Fruit fly (Drosophila melanogaster) whole organism, embryonic: ENCODE measurements around the gene mRpL24.

Source experiments
- Ada2b ChIP-seq: fragments of 200-800 bp; sonication (Bioruptor generic); IDR thresholded peaks from 2 replicates; pipeline ENCODE4 v1.3.6; 2022; ENCODE audit warnings: missing biosample characterization, missing genetic modification characterization
- Awh ChIP-seq: fragments of 200-800 bp; sonication (Bioruptor generic); IDR thresholded peaks from 2 replicates; pipeline ENCODE4, ENCODE4 v1.3.6; 2022; ENCODE audit warnings: missing biosample characterization, missing genetic modification characterization
- Bdp1 ChIP-seq: fragments of 200-800 bp; sonication (Bioruptor generic); optimal IDR thresholded peaks from 3 replicates; lab custom pipeline; 2016; ENCODE audit warnings: missing biosample characterization, missing genetic modification characterization
- CG1024 ChIP-seq: fragments of 200-800 bp; sonication (Bioruptor generic); IDR thresholded peaks from 2 replicates; pipeline ENCODE4 v1.3.6; 2022; ENCODE audit warnings: missing biosample characterization, missing genetic modification characterization
- CG10959 ChIP-seq: fragments of 200-800 bp; sonication (Bioruptor generic); IDR thresholded peaks from 2 replicates; pipeline ENCODE4 v1.3.6; 2022; ENCODE audit warnings: missing biosample characterization, missing genetic modification characterization
- CG11456 ChIP-seq: fragments of 200-800 bp; sonication (Bioruptor generic); IDR thresholded peaks from 3 replicates; pipeline ENCODE4 v1.3.6; 2022; ENCODE audit warnings: missing biosample characterization, missing genetic modification characterization
- CG11560 ChIP-seq: fragments of 200-800 bp; sonication (Bioruptor generic); IDR thresholded peaks from 3 replicates; pipeline ENCODE4 v1.3.6; 2022; ENCODE audit warnings: missing biosample characterization, missing genetic modification characterization
- CG14050 ChIP-seq: fragments of 200-800 bp; sonication (Bioruptor generic); IDR thresholded peaks from 3 replicates; pipeline ENCODE4 v1.3.6; 2022; ENCODE audit warnings: missing biosample characterization, missing genetic modification characterization
- CG14667 ChIP-seq: fragments of 200-800 bp; sonication (Bioruptor generic); IDR thresholded peaks from 2 replicates; pipeline ENCODE4 v1.3.6; 2022; ENCODE audit warnings: missing biosample characterization, missing genetic modification characterization
- CG14965 ChIP-seq: fragments of 200-800 bp; sonication (Bioruptor generic); optimal IDR thresholded peaks from 2 replicates; lab custom pipeline; 2016; ENCODE audit warnings: missing biosample characterization, missing genetic modification characterization, borderline replicate concordance
- CG15073 ChIP-seq: fragments of 200-800 bp; sonication (Bioruptor generic); optimal IDR thresholded peaks from 2 replicates; lab custom pipeline; 2016; ENCODE audit warnings: missing biosample characterization, missing genetic modification characterization
- CG15514 ChIP-seq: fragments of 200-800 bp; sonication (Bioruptor generic); optimal IDR thresholded peaks from 3 replicates; lab custom pipeline; 2017; ENCODE audit warnings: missing biosample characterization, missing genetic modification characterization, mild to moderate bottlenecking, moderate library complexity, missing genetic modification reagents
- CG2199 ChIP-seq: fragments of 200-800 bp; sonication (Bioruptor generic); IDR thresholded peaks from 3 replicates; pipeline ENCODE4 v1.3.6; 2022; ENCODE audit warnings: missing biosample characterization, missing genetic modification characterization
- CG2889 ChIP-seq: fragments of 200-800 bp; sonication (Bioruptor generic); IDR thresholded peaks from 3 replicates; pipeline ENCODE4 v1.3.6; 2022; ENCODE audit warnings: missing biosample characterization, missing genetic modification characterization
- CG31365 ChIP-seq: fragments of 200-800 bp; sonication (Bioruptor generic); optimal IDR thresholded peaks from 2 replicates; lab custom pipeline; 2018; ENCODE audit warnings: missing biosample characterization, mild to moderate bottlenecking, missing genetic modification characterization
- CG33557 ChIP-seq: fragments of 200-800 bp; sonication (Bioruptor generic); optimal IDR thresholded peaks from 2 replicates; lab custom pipeline; 2019; ENCODE audit warnings: missing biosample characterization, mild to moderate bottlenecking, missing genetic modification characterization, moderate library complexity
- CG4328 ChIP-seq: fragments of 200-800 bp; sonication (Bioruptor generic); optimal IDR thresholded peaks from 3 replicates; lab custom pipeline; 2017; ENCODE audit warnings: missing biosample characterization, missing genetic modification reagents, missing genetic modification characterization
- CG4360 ChIP-seq: fragments of 200-800 bp; sonication (Bioruptor generic); IDR thresholded peaks from 2 replicates; pipeline ENCODE4 v1.3.6; 2022; ENCODE audit warnings: missing biosample characterization, missing genetic modification characterization
- CG5245 ChIP-seq: fragments of 200-800 bp; sonication (Bioruptor generic); optimal IDR thresholded peaks from 3 replicates; lab custom pipeline; 2016; ENCODE audit warnings: missing biosample characterization, missing genetic modification characterization
- CG6683 ChIP-seq: fragments of 200-800 bp; sonication (Bioruptor generic); optimal IDR thresholded peaks from 2 replicates; lab custom pipeline; 2017; ENCODE audit warnings: missing biosample characterization, mild to moderate bottlenecking, missing genetic modification characterization, missing genetic modification reagents
- CG7786 ChIP-seq: fragments of 200-800 bp; sonication (Bioruptor generic); optimal IDR thresholded peaks from 2 replicates; lab custom pipeline; 2016; ENCODE audit warnings: missing biosample characterization, missing genetic modification characterization
- CG7987 ChIP-seq: fragments of 200-800 bp; sonication (Bioruptor generic); optimal IDR thresholded peaks from 2 replicates; lab custom pipeline; 2018; ENCODE audit warnings: missing biosample characterization, mild to moderate bottlenecking, missing genetic modification characterization, moderate library complexity
- CG8478 ChIP-seq: fragments of >200 bp; optimal IDR thresholded peaks from 2 replicates; lab custom pipeline; 2018
- CG9817 ChIP-seq: fragments of 200-800 bp; sonication (Bioruptor generic); optimal IDR thresholded peaks from 2 replicates; lab custom pipeline; 2018; ENCODE audit warnings: missing biosample characterization, mild to moderate bottlenecking, missing genetic modification characterization, moderate library complexity
- D19B ChIP-seq: fragments of 200-800 bp; sonication (Bioruptor generic); optimal IDR thresholded peaks from 2 replicates; lab custom pipeline; 2017; ENCODE audit warnings: missing biosample characterization, mild to moderate bottlenecking, missing genetic modification characterization
- Elba2 ChIP-seq: fragments of 200-800 bp; sonication (Bioruptor generic); optimal IDR thresholded peaks from 3 replicates; lab custom pipeline; 2016; ENCODE audit warnings: missing biosample characterization, missing genetic modification characterization
- H15 ChIP-seq: fragments of 200-800 bp; sonication (Bioruptor generic); IDR thresholded peaks from 3 replicates; pipeline ENCODE4 v1.3.6; 2022; ENCODE audit warnings: missing biosample characterization, missing genetic modification characterization
- H2.0 ChIP-seq: fragments of 200-800 bp; sonication (Bioruptor generic); IDR thresholded peaks from 2 replicates; pipeline ENCODE4 v1.3.6; 2022; ENCODE audit warnings: missing biosample characterization, missing genetic modification characterization
- HLH3B ChIP-seq: fragments of 200-800 bp; sonication (Bioruptor generic); IDR thresholded peaks from 2 replicates; pipeline ENCODE4 v1.3.6; 2022; ENCODE audit warnings: missing biosample characterization, missing genetic modification characterization
- HLH4C ChIP-seq: fragments of 200-800 bp; sonication (Bioruptor generic); IDR thresholded peaks from 3 replicates; pipeline ENCODE4 v1.3.6; 2022; ENCODE audit warnings: missing biosample characterization, missing genetic modification characterization; ENCODE audit not compliant: partially characterized antibody
- HmgZ ChIP-seq: fragments of 200-800 bp; sonication (Bioruptor generic); optimal IDR thresholded peaks from 2 replicates; lab custom pipeline; 2018; ENCODE audit warnings: missing biosample characterization, mild to moderate bottlenecking, missing genetic modification characterization
- Hr51 ChIP-seq, 2 experiments: fragments of 200-800 bp; sonication (Bioruptor generic); optimal IDR thresholded peaks; 2 replicates in 1 of 2; 3 replicates in 1 of 2; lab custom pipeline; 2016 to 2018; ENCODE audit warnings: missing biosample characterization in 2 of 2, missing genetic modification characterization in 2 of 2, mild to moderate bottlenecking in 1 of 2, moderate library complexity in 1 of 2
- NFAT ChIP-seq: fragments of 200-800 bp; sonication (Bioruptor generic); IDR thresholded peaks from 2 replicates; pipeline ENCODE4 v1.3.6; 2022; ENCODE audit warnings: missing biosample characterization, missing genetic modification characterization
- NfI ChIP-seq: fragments of 200-800 bp; sonication (Bioruptor generic); optimal IDR thresholded peaks from 3 replicates; lab custom pipeline; 2018; ENCODE audit warnings: missing biosample characterization, mild to moderate bottlenecking, missing genetic modification characterization, moderate library complexity
- Oli ChIP-seq: fragments of 200-800 bp; sonication (Bioruptor generic); optimal IDR thresholded peaks from 2 replicates; lab custom pipeline; 2018; ENCODE audit warnings: missing biosample characterization, mild to moderate bottlenecking, missing genetic modification characterization, moderate library complexity
- PHDP ChIP-seq: fragments of 200-800 bp; sonication (Bioruptor generic); optimal IDR thresholded peaks from 3 replicates; lab custom pipeline; 2018; ENCODE audit warnings: missing biosample characterization, mild to moderate bottlenecking, missing genetic modification characterization, moderate library complexity
- Sry-δ ChIP-seq: fragments of 200-800 bp; sonication (Bioruptor generic); optimal IDR thresholded peaks from 2 replicates; lab custom pipeline; 2016; ENCODE audit warnings: missing biosample characterization, missing genetic modification characterization
- Ssrp ChIP-seq: fragments of 200-800 bp; sonication (Bioruptor generic); optimal IDR thresholded peaks from 2 replicates; lab custom pipeline; 2018; ENCODE audit warnings: missing biosample characterization, mild to moderate bottlenecking, missing genetic modification characterization, moderate library complexity
- ac ChIP-seq: fragments of 200-800 bp; sonication (Bioruptor generic); optimal IDR thresholded peaks from 3 replicates; lab custom pipeline; 2017; ENCODE audit warnings: missing biosample characterization, mild to moderate bottlenecking, missing genetic modification characterization
- ato ChIP-seq: fragments of 200-800 bp; sonication (Bioruptor generic); IDR thresholded peaks from 2 replicates; pipeline ENCODE4 v1.3.6; 2022; ENCODE audit warnings: missing biosample characterization, missing genetic modification characterization; ENCODE audit not compliant: partially characterized antibody
- fd96Cb ChIP-seq: fragments of 200-800 bp; sonication (Bioruptor generic); optimal IDR thresholded peaks from 2 replicates; lab custom pipeline; 2018; ENCODE audit warnings: missing biosample characterization, mild to moderate bottlenecking, missing genetic modification characterization, moderate library complexity
- fu2 ChIP-seq: fragments of 200-800 bp; sonication (Bioruptor generic); optimal IDR thresholded peaks from 2 replicates; lab custom pipeline; 2016; ENCODE audit warnings: missing biosample characterization, missing genetic modification characterization
- gcm2 ChIP-seq: fragments of 200-800 bp; sonication (Bioruptor generic); optimal IDR thresholded peaks from 2 replicates; lab custom pipeline; 2016; ENCODE audit warnings: missing biosample characterization, missing genetic modification characterization
- grau ChIP-seq: fragments of 200-800 bp; optimal IDR thresholded peaks from 3 replicates; lab custom pipeline; 2019; ENCODE audit warnings: missing biosample characterization, mild to moderate bottlenecking, missing genetic modification characterization, moderate library complexity
- ham ChIP-seq: fragments of 200-800 bp; sonication (Bioruptor generic); IDR thresholded peaks from 2 replicates; pipeline ENCODE4 v1.3.6; 2022; ENCODE audit warnings: missing biosample characterization, missing genetic modification characterization
- insv ChIP-seq, 2 experiments: fragments of 200-800 bp; sonication (Bioruptor generic); optimal IDR thresholded peaks; 3 replicates each; lab custom pipeline; 2016 to 2018; ENCODE audit warnings: missing biosample characterization in 2 of 2, missing genetic modification characterization in 2 of 2
- knrl ChIP-seq: fragments of 200-800 bp; sonication (Bioruptor generic); IDR thresholded peaks from 3 replicates; pipeline ENCODE4 v1.3.6; 2022; ENCODE audit warnings: missing biosample characterization, missing genetic modification characterization; ENCODE audit not compliant: partially characterized antibody
- ranshi ChIP-seq: fragments of 200-800 bp; sonication (Bioruptor generic); IDR thresholded peaks from 2 replicates; pipeline ENCODE4 v1.3.6; 2022; ENCODE audit warnings: missing biosample characterization, missing genetic modification characterization
- shn ChIP-seq: fragments of 200-800 bp; sonication (Bioruptor generic); optimal IDR thresholded peaks from 3 replicates; lab custom pipeline; 2016; ENCODE audit warnings: missing biosample characterization, missing genetic modification characterization
- ssp ChIP-seq: fragments of 200-800 bp; sonication (Bioruptor generic); IDR thresholded peaks from 2 replicates; pipeline ENCODE4 v1.3.6; 2022; ENCODE audit warnings: missing biosample characterization, missing genetic modification characterization

mRpL24 gene

dm6 chr2L:4981278-4981966 lies 36.3 kb upstream of the mRpL24 start, which contains the start of the genes CG8892 and CG34126 (continued):
- TF ChIP-seq CG14667 (GFP tag; lab: Robert Waterston, UW) (peak; percentile 95), knrl (GFP tag; lab: Robert Waterston, UW) (peak; percentile 55), D19B (GFP tag; lab: Kevin White, UChicago) (peak; percentile 91), gcm2 (GFP tag; lab: Kevin White, UChicago) (peak; percentile 93), HLH4C (GFP tag; lab: Robert Waterston, UW) (0 out of 3 replicates have a peak, but pooled peaks have one; percentile 28), Awh (peak; percentile 81), fu2 (GFP tag; lab: Kevin White, UChicago) (peak; percentile 96), Elba2 (GFP tag; lab: Kevin White, UChicago) (peak; percentile 92), CG14050 (GFP tag; lab: Robert Waterston, UW) (peak; percentile 89), CG7786 (GFP tag; lab: Kevin White, UChicago) (peak; percentile 96), CG8478 (lab: Kevin White, UChicago) (no peak), HmgZ (tag; lab: Kevin White, UChicago) (peak; percentile 98), NfI (GFP tag; lab: Kevin White, UChicago) (peak; percentile 98), PHDP (tag; lab: Kevin White, UChicago) (peak; percentile 96), CG11456 (peak; percentile 97), CG11560 (tag; lab: Robert Waterston, UW) (peak; percentile 90), CG10959 (GFP tag; lab: Robert Waterston, UW) (peak; percentile 93), H2.0 (GFP tag; lab: Robert Waterston, UW) (peak; percentile 92), Bdp1 (GFP tag; lab: Kevin White, UChicago) (peak; percentile 92), CG1024 (peak; percentile 88), Sry-δ (GFP tag; lab: Kevin White, UChicago) (peak; percentile 73), CG4360 (GFP tag; lab: Robert Waterston, UW) (peak; percentile 45; the same call in 1 of the 2 replicates), CG15073 (GFP tag; lab: Kevin White, UChicago) (peak; percentile 84), NFAT (GFP tag; lab: Robert Waterston, UW) (peak; percentile 98), grau (tag; lab: Kevin White, UChicago) (peak; percentile 96), ac (GFP tag; lab: Kevin White, UChicago) (peak; percentile 65), CG33557 (GFP tag; lab: Kevin White, UChicago) (peak; percentile 97), CG5245 (GFP tag; lab: Kevin White, UChicago) (peak; percentile 96), HLH3B (peak; percentile 94), CG9817 (tag; lab: Kevin White, UChicago) (peak; percentile 98), Ada2b (peak; percentile 93), insv (GFP tag; optimal IDR thresholded peaks at IDR 0.05; lab: Kevin White, UChicago) (peak in 1 of 2 experiments; percentile 91), CG2889 (peak; percentile 95), Ssrp (tag; lab: Kevin White, UChicago) (peak; percentile 97), ranshi (GFP tag; lab: Robert Waterston, UW) (peak; percentile 94), Hr51 (GFP tag; optimal IDR thresholded peaks at IDR 0.05; lab: Kevin White, UChicago) (peak; percentile 95 to 98), ssp (GFP tag; lab: Robert Waterston, UW) (peak; percentile 93), ato (GFP tag; lab: Robert Waterston, UW) (no peak), ham (GFP tag; lab: Robert Waterston, UW) (peak; percentile 87), shn (GFP tag; lab: Kevin White, UChicago) (peak; percentile 96), CG15514 (GFP tag; lab: Kevin White, UChicago) (peak; percentile 93), Oli (tag; lab: Kevin White, UChicago) (peak; percentile 96), CG7987 (GFP tag; lab: Kevin White, UChicago) (peak; percentile 92), fd96Cb (peak; percentile 97), CG14965 (GFP tag; lab: Kevin White, UChicago) (peak; percentile 61), CG6683 (peak; percentile 93), CG2199 (peak; percentile 74; the same call in 1 of the 3 replicates), CG31365 (tag; lab: Kevin White, UChicago) (peak; percentile 66), CG4328 (GFP tag; lab: Kevin White, UChicago) (peak; percentile 97), H15 (GFP tag; lab: Robert Waterston, UW) (peak; percentile 96)
